Worm (Caenorhabditis elegans): ENCODE measurements around the gene cyp-33D3.
"Not testable (repeated sequence)": the region's sequence is repeated elsewhere in the genome, so short reads cannot be mapped to it uniquely, and the experiment has no call there.

Gene cyp-33D3

ce11 chrV:18837125-18837524 is at the start of gene cyp-33D3:
TSS of gene cyp-33D3 (minus strand) at chrV:18837225.
- TF ChIP-seq tra-1 (GFP tag; IDR thresholded peaks at IDR 0.05): no peak
- TF ChIP-seq lin-1 (GFP tag; IDR thresholded peaks at IDR 0.05): no peak
- TF ChIP-seq lin-13 (GFP tag; optimal IDR thresholded peaks at IDR 0.05): no peak
- no peak for TF ChIP-seq ZK337.2 (GFP tag; IDR thresholded peaks at IDR 0.05)
- TF ChIP-seq spr-1 (tag; optimal IDR thresholded peaks at IDR 0.05): no peak
- TF ChIP-seq lin-39 (tag; optimal IDR thresholded peaks at IDR 0.05): no peak
- no peak for TF ChIP-seq lin-15B (tag; optimal IDR thresholded peaks at IDR 0.05)

- TF ChIP-seq ctbp-1 (GFP tag; IDR thresholded peaks at IDR 0.05) (0 out of 2 replicates have a peak, but pooled peaks have one; percentile 6), egl-43 (GFP tag; IDR thresholded peaks at IDR 0.05) (0 out of 2 replicates have a peak, but pooled peaks have one; percentile 48), madf-5 (GFP tag; IDR thresholded peaks at IDR 0.05) (0 out of 4 replicates have a peak, but pooled peaks of 1 of the 2 experiments have one; percentile 45), lim-7 (GFP tag; IDR thresholded peaks at IDR 0.05) (0 out of 2 replicates have a peak, but pooled peaks have one; percentile 27), dmd-8 (GFP tag; IDR thresholded peaks at IDR 0.05) (0 out of 2 replicates have a peak, but pooled peaks have one; percentile 16), D1046.2 (GFP tag; IDR thresholded peaks at IDR 0.05) (peak; percentile 43; the same call in 1 of the 2 replicates), pha-4 (GFP tag; IDR thresholded peaks at IDR 0.05) (peak; percentile 45; the same call in 1 of the 2 replicates), snpc-1.2 (GFP tag; IDR thresholded peaks at IDR 0.05) (0 out of 2 replicates have a peak, but pooled peaks have one; percentile 6), lin-38 (GFP tag; IDR thresholded peaks at IDR 0.05) (peak; percentile 33; the same call in 1 of the 2 replicates), Y48G9A.11 (GFP tag; IDR thresholded peaks at IDR 0.05) (peak; percentile 45; the same call in 1 of the 2 replicates), F26F4.8 (GFP tag; conservative IDR thresholded peaks at IDR 0.05) (peak; percentile 58; the same call in 1 of the 2 replicates), zfp-3 (GFP tag; conservative IDR thresholded peaks at IDR 0.05) (0 out of 2 replicates have a peak, but pooled peaks have one; percentile 45)
- not testable (repeated sequence) for TF ChIP-seq pha-4 (tag; optimal IDR thresholded peaks at IDR 0.05)
Measured at ce11 chrV:18882990-18883389, 46.0 kb upstream of the cyp-33D3 start.

- TF ChIP-seq aha-1 (tag) (no peak), Y105C5A.15 (GFP tag; IDR thresholded peaks at IDR 0.05) (no peak), daf-19 (GFP tag; conservative IDR thresholded peaks at IDR 0.05) (no peak), nhr-41 (GFP tag; IDR thresholded peaks at IDR 0.05) (no peak), ceh-20 (GFP tag; IDR thresholded peaks at IDR 0.05) (no peak), attf-4 (tag; optimal IDR thresholded peaks at IDR 0.05) (no peak), nhr-11 (tag; optimal IDR thresholded peaks at IDR 0.05) (no peak), lin-1 (GFP tag; IDR thresholded peaks at IDR 0.05) (no peak), unc-62 (GFP tag; optimal IDR thresholded peaks at IDR 0.05 in 1 of 2) (no peak), unc-62 (tag; optimal IDR thresholded peaks at IDR 0.05) (no peak), skn-1 (tag; optimal IDR thresholded peaks at IDR 0.05) (no peak), dmd-9 (GFP tag; IDR thresholded peaks at IDR 0.05) (no peak), mxl-3 (GFP tag; optimal IDR thresholded peaks at IDR 0.05) (no peak), dmd-8 (GFP tag; IDR thresholded peaks at IDR 0.05) (no peak), T26A8.4 (GFP tag; IDR thresholded peaks at IDR 0.05) (no peak)
Measured at ce11 chrV:18873833-18874232, 36.8 kb upstream of the cyp-33D3 start, which contains the start of gene ceh-51. TSS of gene ceh-51 (plus strand) at chrV:18874133.

DNA sequence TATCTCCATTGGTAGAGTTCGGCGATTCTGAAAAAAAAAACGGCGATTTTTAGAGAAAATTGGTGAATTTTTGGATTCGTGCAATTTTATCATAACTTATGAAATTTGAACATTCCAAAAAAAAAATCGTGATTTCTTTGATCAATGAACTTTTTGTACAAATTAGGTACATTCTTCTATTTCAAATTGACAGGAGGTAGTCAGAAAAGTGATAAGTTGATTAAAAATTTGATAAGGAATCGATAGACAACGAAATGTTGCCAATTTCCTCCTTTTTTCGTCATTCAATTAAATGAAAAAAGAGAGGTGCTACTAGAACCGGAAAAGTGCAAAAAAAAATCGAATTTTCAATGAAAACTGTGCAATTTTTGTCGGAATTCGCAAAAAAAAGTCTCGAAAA is 33.9 kb upstream of the cyp-33D3 start:
- TF ChIP-seq skn-1 (tag; optimal IDR thresholded peaks at IDR 0.05) (no peak), Y5F2A.4 (GFP tag; optimal IDR thresholded peaks at IDR 0.05) (no peak), dmd-6 (GFP tag; IDR thresholded peaks at IDR 0.05) (peak; percentile 84), aha-1 (tag) (peak; percentile 20), nhr-48 (tag; optimal IDR thresholded peaks at IDR 0.05) (peak; percentile 20), dve-1 (tag; optimal IDR thresholded peaks at IDR 0.05; ENCODE audit: insufficient read depth) (peak; percentile 69), hlh-11 (tag; optimal IDR thresholded peaks at IDR 0.05) (peak; percentile 6), pqm-1 (tag; optimal IDR thresholded peaks at IDR 0.05) (peak; percentile 92), T26A8.4 (GFP tag; IDR thresholded peaks at IDR 0.05) (no peak), nhr-77 (tag; optimal IDR thresholded peaks at IDR 0.05) (peak; percentile 58), nhr-28 (tag; optimal IDR thresholded peaks at IDR 0.05) (peak; percentile 68)
